Fruit fly (Drosophila melanogaster): ENCODE results near the gene dgt1.
A peak's percentile ranks its signal among the peaks of the same experiment; 100 is the strongest.

- TF ChIP-seq Hr39 (GFP tag; optimal IDR thresholded peaks at IDR 0.05), result peak; percentile 68
- TF ChIP-seq Blimp-1 (GFP tag; optimal IDR thresholded peaks at IDR 0.05), result peak; percentile 7
- TF ChIP-seq fkh (GFP tag; optimal IDR thresholded peaks at IDR 0.05), result no peak
- peak; percentile 59 for TF ChIP-seq Lpt (GFP tag; optimal IDR thresholded peaks at IDR 0.05)
- TF ChIP-seq Ets21C (GFP tag; optimal IDR thresholded peaks at IDR 0.05), result peak; percentile 57
- peak; percentile 24 to 76 for TF ChIP-seq ss (GFP tag; optimal IDR thresholded peaks at IDR 0.05)
- no peak for TF ChIP-seq Smox (GFP tag; optimal IDR thresholded peaks at IDR 0.05)
- peak; percentile 76 for TF ChIP-seq dac (GFP tag; optimal IDR thresholded peaks at IDR 0.05)
Measured at dm6 chr3R:29875830-29876229, 18.5 kb upstream of the dgt1 start.

Data from whole organism, prepupa.